Worm (Caenorhabditis elegans): ENCODE results near the gene srh-95.

The srh-95 gene

ce11 chrV:16246579-16246978 is at the start of gene srh-95:
srh-95 (plus strand) TSS chrV:16246879.
- TF ChIP-seq nhr-11 (tag; optimal IDR thresholded peaks at IDR 0.05) (no peak), pha-2 (tag; optimal IDR thresholded peaks at IDR 0.05) (no peak), tbx-2 (tag; optimal IDR thresholded peaks at IDR 0.05) (no peak), nhr-232 (tag; optimal IDR thresholded peaks at IDR 0.05) (no peak), ceh-34 (tag; optimal IDR thresholded peaks at IDR 0.05) (no peak), ahr-1 (tag; optimal IDR thresholded peaks at IDR 0.05) (no peak)

ce11 chrV:16198016-16198415 is 48.7 kb upstream of the srh-95 start, which contains the start of gene F11A5.5:
F11A5.5 (plus strand) TSS chrV:16198316.
- TF ChIP-seq K02D7.2 (tag; optimal IDR thresholded peaks at IDR 0.05), result no peak

ce11 chrV:16201730-16202129 is 44.9 kb upstream of the srh-95 start, which contains the start of gene F11A5.17:
F11A5.17 (plus strand) TSS chrV:16202030.
- TF ChIP-seq ceh-6 (GFP tag; optimal IDR thresholded peaks at IDR 0.05) (no peak), elt-2 (tag; optimal IDR thresholded peaks at IDR 0.05) (no peak), pat-9 (tag; optimal IDR thresholded peaks at IDR 0.05) (no peak), ceh-22 (tag; optimal IDR thresholded peaks at IDR 0.05) (no peak), npax-4 (tag; optimal IDR thresholded peaks at IDR 0.05) (no peak), ttx-3 (tag; optimal IDR thresholded peaks at IDR 0.05) (no peak), rnt-1 (tag; optimal IDR thresholded peaks at IDR 0.05) (no peak)

- TF ChIP-seq hlh-8 (tag; optimal IDR thresholded peaks at IDR 0.05) (no peak), ets-4 (tag; optimal IDR thresholded peaks at IDR 0.05) (no peak), dmd-4 (tag; optimal IDR thresholded peaks at IDR 0.05; ENCODE audit: borderline replicate concordance) (no peak), ceh-22 (tag; optimal IDR thresholded peaks at IDR 0.05) (no peak), pag-3 (tag; optimal IDR thresholded peaks at IDR 0.05; ENCODE audit: borderline replicate concordance) (no peak), hlh-15 (tag; optimal IDR thresholded peaks at IDR 0.05) (no peak)
These were observed 44.1 kb upstream of the srh-95 start, which contains the start of gene F11A5.18 for ce11 chrV:16202618-16203017. F11A5.18 (plus strand) TSS chrV:16202918.

ce11 chrV:16204888-16205287 is 41.8 kb upstream of the srh-95 start, which contains the start of gene irld-26:
irld-26 (plus strand) TSS chrV:16205188.
- no peak for TF ChIP-seq ceh-14 (tag; optimal IDR thresholded peaks at IDR 0.05)
- no peak for TF ChIP-seq ttx-3 (tag; optimal IDR thresholded peaks at IDR 0.05)
- TF ChIP-seq unc-55 (GFP tag; optimal IDR thresholded peaks at IDR 0.05), result no peak
- TF ChIP-seq ceh-48 (tag; optimal IDR thresholded peaks at IDR 0.05), result no peak
- TF ChIP-seq pax-1 (tag; optimal IDR thresholded peaks at IDR 0.05), result no peak
- TF ChIP-seq C08G9.2 (tag; optimal IDR thresholded peaks at IDR 0.05), result no peak
- TF ChIP-seq nhr-232 (tag; optimal IDR thresholded peaks at IDR 0.05), result no peak

- no peak for TF ChIP-seq ttx-3 (tag; optimal IDR thresholded peaks at IDR 0.05)
- TF ChIP-seq unc-86 (tag; optimal IDR thresholded peaks at IDR 0.05), result no peak
- no peak for TF ChIP-seq F13H6.1 (tag; optimal IDR thresholded peaks at IDR 0.05)
- TF ChIP-seq unc-55 (GFP tag; optimal IDR thresholded peaks at IDR 0.05), result no peak
- no peak for TF ChIP-seq unc-42 (tag; optimal IDR thresholded peaks at IDR 0.05)
- TF ChIP-seq syd-9 (tag; optimal IDR thresholded peaks at IDR 0.05), result no peak
- no peak for TF ChIP-seq K09A11.1 (tag; optimal IDR thresholded peaks at IDR 0.05; ENCODE audit: insufficient read depth)
- no peak for TF ChIP-seq pax-1 (tag; optimal IDR thresholded peaks at IDR 0.05)
- TF ChIP-seq pat-9 (tag; optimal IDR thresholded peaks at IDR 0.05), result no peak
- TF ChIP-seq ceh-6 (GFP tag; optimal IDR thresholded peaks at IDR 0.05), result no peak
- TF ChIP-seq tbx-7 (tag; optimal IDR thresholded peaks at IDR 0.05), result no peak
- no peak for TF ChIP-seq npax-4 (tag; optimal IDR thresholded peaks at IDR 0.05)
- TF ChIP-seq nfya-1 (tag; optimal IDR thresholded peaks at IDR 0.05), result no peak
- no peak for TF ChIP-seq dve-1 (tag; optimal IDR thresholded peaks at IDR 0.05)
- TF ChIP-seq fax-1 (tag; optimal IDR thresholded peaks at IDR 0.05), result no peak
- no peak for TF ChIP-seq ets-4 (tag; optimal IDR thresholded peaks at IDR 0.05)
- no peak for TF ChIP-seq fkh-6 (tag; optimal IDR thresholded peaks at IDR 0.05)
- no peak for TF ChIP-seq odd-2 (tag; optimal IDR thresholded peaks at IDR 0.05)
These were observed 36.8 kb upstream of the srh-95 start, which contains the start of gene oac-15 for ce11 chrV:16209837-16210236. oac-15 (minus strand) TSS chrV:16209937.

Measured in whole organism, late embryonic.